Fruit fly (Drosophila melanogaster) whole organism, pupa: ENCODE measurements around the gene CG33229.

Experiments used
- CG10348 ChIP-seq: fragments of 200-800 bp; sonication (Bioruptor generic); IDR thresholded peaks from 2 replicates; pipeline ENCODE4 v1.3.6; 2022; ENCODE audit warnings: missing biosample characterization, missing genetic modification characterization
- CG12605 ChIP-seq: fragments of 200-800 bp; sonication (Bioruptor generic); IDR thresholded peaks from 2 replicates; pipeline ENCODE4 v1.3.6; 2022; ENCODE audit warnings: missing biosample characterization, missing genetic modification characterization
- CG13204 ChIP-seq: fragments of 200-800 bp; sonication (Bioruptor generic); optimal IDR thresholded peaks from 2 replicates; lab custom pipeline; 2018; ENCODE audit warnings: missing biosample characterization, mild to moderate bottlenecking, missing genetic modification characterization, moderate library complexity
- CG14655 ChIP-seq: fragments of 200-800 bp; sonication (Bioruptor generic); optimal IDR thresholded peaks from 3 replicates; lab custom pipeline; 2017; ENCODE audit warnings: mild to moderate bottlenecking, missing biosample characterization, missing genetic modification reagents, missing genetic modification characterization
- CG15710 ChIP-seq: fragments of 200-800 bp; sonication (Bioruptor generic); optimal IDR thresholded peaks from 2 replicates; lab custom pipeline; 2018; ENCODE audit warnings: missing biosample characterization, mild to moderate bottlenecking, missing genetic modification characterization, moderate library complexity
- CG17806 ChIP-seq: fragments of 200-800 bp; sonication (Bioruptor generic); optimal IDR thresholded peaks from 2 replicates; lab custom pipeline; 2018; ENCODE audit warnings: missing biosample characterization, mild to moderate bottlenecking, missing genetic modification characterization, moderate library complexity
- CG32121 ChIP-seq: fragments of 200-800 bp; sonication (Bioruptor generic); IDR thresholded peaks from 2 replicates; pipeline ENCODE4 v1.3.6; 2022; ENCODE audit warnings: missing biosample characterization, missing genetic modification characterization
- CG34367 ChIP-seq: fragments of 200-800 bp; sonication (Bioruptor generic); optimal IDR thresholded peaks from 2 replicates; lab custom pipeline; 2018; ENCODE audit warnings: missing biosample characterization, mild to moderate bottlenecking, missing genetic modification characterization
- CG4496 ChIP-seq: fragments of 200-800 bp; sonication (Bioruptor generic); IDR thresholded peaks from 3 replicates; pipeline ENCODE4 v1.3.6; 2022; ENCODE audit warnings: missing biosample characterization, missing genetic modification characterization
- CG8159 ChIP-seq: fragments of 200-800 bp; sonication (Bioruptor generic); optimal IDR thresholded peaks from 3 replicates; lab custom pipeline; 2018; ENCODE audit warnings: missing biosample characterization, mild to moderate bottlenecking, missing genetic modification characterization, moderate library complexity
- CG8301 ChIP-seq: fragments of 200-800 bp; sonication (Bioruptor generic); optimal IDR thresholded peaks from 2 replicates; lab custom pipeline; 2018; ENCODE audit warnings: missing biosample characterization, mild to moderate bottlenecking, missing genetic modification characterization
- CG9948 ChIP-seq: fragments of 200-800 bp; sonication (Bioruptor generic); optimal IDR thresholded peaks from 2 replicates; lab custom pipeline; 2018; ENCODE audit warnings: missing biosample characterization, mild to moderate bottlenecking, missing genetic modification characterization, moderate library complexity
- D1 ChIP-seq: fragments of 200-800 bp; sonication (Bioruptor generic); optimal IDR thresholded peaks from 2 replicates; lab custom pipeline; 2018; ENCODE audit warnings: missing biosample characterization, mild to moderate bottlenecking, missing genetic modification characterization, moderate library complexity
- EcR ChIP-seq: fragments of 200-800 bp; sonication (Bioruptor generic); optimal IDR thresholded peaks from 3 replicates; lab custom pipeline; 2019; ENCODE audit warnings: missing biosample characterization, missing genetic modification characterization, mild to moderate bottlenecking, moderate library complexity, missing genetic modification reagents
- Ets98B ChIP-seq: fragments of 200-800 bp; sonication (Bioruptor generic); IDR thresholded peaks from 2 replicates; pipeline ENCODE4 v1.3.6; 2022; ENCODE audit warnings: missing biosample characterization, missing genetic modification characterization
- Pif1A ChIP-seq: fragments of 200-800 bp; sonication (Bioruptor generic); optimal IDR thresholded peaks from 3 replicates; lab custom pipeline; 2016; ENCODE audit warnings: missing biosample characterization, missing genetic modification characterization
- Pif1B ChIP-seq: fragments of 200-800 bp; sonication (Bioruptor generic); optimal IDR thresholded peaks from 3 replicates; lab custom pipeline; 2016; ENCODE audit warnings: missing biosample characterization, missing genetic modification characterization
- Snoo ChIP-seq: fragments of 200-800 bp; sonication (Bioruptor generic); optimal IDR thresholded peaks from 3 replicates; lab custom pipeline; 2017; ENCODE audit warnings: missing biosample characterization, mild to moderate bottlenecking, missing genetic modification characterization, inconsistent platforms
- fd96Ca ChIP-seq: fragments of 200-800 bp; sonication (Bioruptor generic); IDR thresholded peaks from 3 replicates; pipeline ENCODE4 v1.3.6; 2022; ENCODE audit warnings: missing biosample characterization, missing genetic modification characterization
- gl ChIP-seq: fragments of 200-800 bp; sonication (Bioruptor generic); optimal IDR thresholded peaks from 2 replicates; lab custom pipeline; 2018; ENCODE audit warnings: missing biosample characterization, mild to moderate bottlenecking, missing genetic modification characterization
- rn ChIP-seq: fragments of 200-800 bp; sonication (Bioruptor generic); IDR thresholded peaks from 2 replicates; pipeline ENCODE4 v1.3.6; 2022; ENCODE audit warnings: missing biosample characterization, missing genetic modification characterization

Gene CG33229

DNA sequence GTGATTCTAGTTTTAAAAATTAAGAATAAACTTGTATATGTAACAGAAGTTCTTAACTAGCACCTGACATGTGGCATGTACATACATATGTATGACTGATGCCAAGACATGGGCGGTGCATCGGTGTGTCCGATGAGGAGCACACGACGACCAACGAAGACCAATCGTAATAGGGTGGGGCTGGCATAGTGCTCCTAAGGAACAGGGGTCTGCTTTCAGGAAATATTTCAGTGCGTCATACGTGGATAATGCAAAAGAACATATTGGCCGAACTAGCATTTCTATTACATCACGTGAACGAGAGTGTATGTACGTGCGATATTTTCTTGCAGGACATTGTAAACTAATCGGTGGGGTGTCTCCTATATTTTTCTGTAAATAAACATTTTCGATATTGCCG, 43.4 kb downstream of the CG33229 start, which contains the start of gene miple1:
Gene miple1, plus strand, starts transcription at position 217 of the 400 bp plus-strand sequence.
- TF ChIP-seq Pif1B (GFP tag; lab: Kevin White, UChicago) (no peak), CG4496 (GFP tag; lab: Robert Waterston, UW) (0 out of 3 replicates have a peak, but pooled peaks have one; percentile 18)

- TF ChIP-seq D1 (tag; lab: Kevin White, UChicago) (no peak), CG15710 (tag; lab: Kevin White, UChicago) (no peak), CG34367 (tag; lab: Kevin White, UChicago) (no peak), Snoo (tag; lab: Kevin White, UChicago) (no peak), gl (tag; lab: Kevin White, UChicago) (no peak), CG17806 (no peak)
Measured at dm6 chr3L:267618-268017, 44.0 kb downstream of the CG33229 start.

- TF ChIP-seq CG17806 (peak; percentile 61), Snoo (tag; lab: Kevin White, UChicago) (peak; percentile 39), gl (tag; lab: Kevin White, UChicago) (peak; percentile 53), CG12605 (GFP tag; lab: Robert Waterston, UW) (peak; percentile 65; the same call in 1 of the 2 replicates), Pif1B (GFP tag; lab: Kevin White, UChicago) (peak; percentile 49), CG10348 (GFP tag; lab: Robert Waterston, UW) (no peak), Pif1A (GFP tag; lab: Kevin White, UChicago) (peak; percentile 66), EcR (GFP tag; lab: Kevin White, UChicago) (no peak), CG8301 (peak; percentile 67), CG4496 (GFP tag; lab: Robert Waterston, UW) (peak; percentile 46; the same call in 2 of the 3 replicates), CG34367 (tag; lab: Kevin White, UChicago) (peak; percentile 67), CG15710 (tag; lab: Kevin White, UChicago) (peak; percentile 49), D1 (tag; lab: Kevin White, UChicago) (peak; percentile 59), CG8159 (tag; lab: Kevin White, UChicago) (peak; percentile 77), CG14655 (GFP tag; lab: Kevin White, UChicago) (peak; percentile 81), CG13204 (GFP tag; lab: Kevin White, UChicago) (peak; percentile 21), rn (no peak), CG9948 (tag; lab: Kevin White, UChicago) (peak; percentile 79), Ets98B (GFP tag; lab: Robert Waterston, UW) (no peak; the same call in 1 of the 2 replicates), fd96Ca (GFP tag; lab: Robert Waterston, UW) (peak; percentile 45; the same call in 1 of the 3 replicates), CG32121 (peak; percentile 23; the same call in 1 of the 2 replicates)
Measured at dm6 chr3L:270760-271500, 47.3 kb downstream of the CG33229 start, which contains the start of gene miple2. Gene miple2, plus strand, starts transcription at chr3L:271200.

DNA sequence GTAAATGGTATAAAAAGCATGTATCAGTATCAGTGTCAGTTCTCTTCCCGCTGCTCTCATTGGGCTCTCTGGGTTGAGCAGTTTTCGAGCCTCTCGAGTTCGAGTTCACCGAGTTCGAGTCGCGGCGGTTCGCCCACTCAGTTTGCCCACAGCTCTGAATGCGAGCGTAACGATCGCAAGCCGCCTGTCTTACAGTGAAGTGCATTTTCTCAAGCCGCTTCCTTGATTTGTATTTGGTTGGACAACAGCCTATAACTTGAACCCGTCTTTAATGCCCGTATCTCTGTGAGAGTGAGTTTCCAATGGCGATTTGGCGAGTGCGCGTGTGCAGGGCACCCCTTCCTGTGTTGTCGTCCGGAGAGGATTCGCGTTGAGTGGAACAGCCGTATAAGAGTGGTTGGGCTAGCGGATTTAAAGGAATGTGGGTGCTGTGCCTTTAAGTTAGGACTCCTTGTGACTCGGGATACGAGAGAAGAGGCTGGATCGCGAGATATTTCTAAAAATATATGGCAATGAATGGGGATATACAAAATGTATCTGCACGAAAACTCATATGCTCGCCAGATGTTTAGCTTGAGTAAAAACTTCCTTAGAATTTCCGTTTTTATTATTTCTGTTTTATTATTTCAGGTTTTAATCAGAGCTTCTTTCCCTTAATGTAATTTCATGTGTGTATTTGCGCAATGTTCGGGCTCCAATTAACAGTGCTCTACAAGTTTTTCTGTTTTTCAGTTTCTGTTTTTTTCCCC, 48.0 kb downstream of the CG33229 start:
- TF ChIP-seq EcR (GFP tag; lab: Kevin White, UChicago): peak; percentile 89
- TF ChIP-seq CG8301: no peak
- peak; percentile 22 for TF ChIP-seq CG13204 (GFP tag; lab: Kevin White, UChicago)
- TF ChIP-seq CG17806: no peak
- TF ChIP-seq Ets98B (GFP tag; lab: Robert Waterston, UW): peak; percentile 50; the same call in 1 of the 2 replicates
- peak; percentile 47; the same call in 1 of the 2 replicates for TF ChIP-seq CG12605 (GFP tag; lab: Robert Waterston, UW)

DNA sequence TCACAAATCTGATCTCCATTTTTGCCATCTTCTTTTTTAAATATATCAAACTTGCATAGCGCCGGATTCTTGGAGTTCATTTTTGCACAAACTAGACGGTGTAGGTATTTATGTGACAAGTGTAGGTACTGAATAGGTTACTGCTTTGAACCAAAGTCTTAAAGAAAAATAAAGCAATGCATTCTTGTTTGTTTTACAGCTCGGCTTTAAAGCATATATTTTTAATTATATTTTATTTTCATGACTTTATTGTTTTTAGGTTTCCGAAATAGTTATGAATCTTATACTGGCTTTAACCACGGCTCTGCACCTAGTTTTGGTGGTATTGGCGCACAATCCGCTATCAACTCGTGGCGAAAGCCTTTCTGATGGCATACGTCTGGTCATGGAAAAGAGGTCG, 49.6 kb downstream of the CG33229 start, which contains the start of gene CG32845:
Gene CG32845, minus strand, starts transcription at position 101 of the 400 bp plus-strand sequence.
- no peak for TF ChIP-seq CG15710 (tag; lab: Kevin White, UChicago)
- TF ChIP-seq CG32121: no peak
- TF ChIP-seq CG12605 (GFP tag; lab: Robert Waterston, UW): no peak

dm6 chr3L:274855-275254, 51.2 kb downstream of the CG33229 start, which contains the start of gene ttm2:
Gene ttm2, plus strand, starts transcription at chr3L:275155.
- no peak for TF ChIP-seq Pif1A (GFP tag; lab: Kevin White, UChicago)
- TF ChIP-seq, all 21 proteins: peak for 0
